Worm (Caenorhabditis elegans) whole organism, L2 larva: ENCODE data around the gene M88.4.
A peak's percentile ranks its signal among the peaks of the same experiment; 100 is the strongest.

Experiments
- alr-1 ChIP-seq: fragments of 150-350 bp; optimal IDR thresholded peaks from 2 replicates; lab custom pipeline; 2014; ENCODE audit warnings: missing biosample characterization, missing genetic modification characterization
- nhr-77 ChIP-seq: fragments of 150-350 bp; optimal IDR thresholded peaks from 2 replicates; lab custom pipeline; 2014; ENCODE audit warnings: missing biosample characterization, missing genetic modification characterization

DNA sequence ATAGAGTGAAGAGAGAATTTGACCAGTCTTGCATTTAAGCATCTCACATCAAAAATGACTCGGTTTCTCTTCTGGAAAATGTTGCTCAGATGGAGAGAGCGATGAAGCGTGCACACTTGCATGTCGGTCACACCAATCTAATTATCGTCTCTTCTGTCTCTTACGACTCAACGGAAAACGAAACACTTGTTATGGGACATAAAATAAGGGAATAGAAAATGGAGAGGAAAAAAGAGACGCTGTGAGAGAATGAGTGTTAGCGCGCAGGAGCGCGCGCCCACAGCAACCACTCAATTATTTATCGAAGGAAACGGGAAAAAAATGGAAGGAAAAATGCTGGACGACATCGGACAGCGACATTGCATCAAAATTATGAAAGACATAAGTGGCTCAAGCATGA lies 43.1 kb upstream of the M88.4 start:
- TF ChIP-seq alr-1 (tag; lab: Kevin White, UChicago) (peak; percentile 23), nhr-77 (tag; lab: Kevin White, UChicago) (no peak)
